Fruit fly (Drosophila melanogaster): ENCODE measurements around the gene cbt.

DNA sequence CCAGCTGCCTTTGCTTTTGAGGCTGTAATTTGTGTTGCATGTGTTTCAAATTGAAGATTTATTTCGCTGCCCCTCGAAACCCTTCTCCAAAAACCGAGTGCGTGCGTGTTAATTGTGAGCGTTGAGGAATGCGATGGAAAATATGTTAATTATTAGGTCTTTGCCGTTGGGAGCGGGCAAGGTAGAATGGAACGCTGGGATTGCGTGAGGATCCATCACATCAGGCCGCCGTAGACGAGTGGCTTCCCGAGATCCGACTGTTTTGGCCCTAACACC lies 38.1 kb downstream of the cbt start:
- TF ChIP-seq CG8478 (optimal IDR thresholded peaks at IDR 0.05): no peak
- TF ChIP-seq CTCF (optimal IDR thresholded peaks at IDR 0.05): no peak

Data from S2 (cell line).